Fruit fly (Drosophila melanogaster) whole organism, wandering third instar larva: ENCODE data around the gene CG33263.

ENCODE experiments used
- Abd-B ChIP-seq: fragments of >200 bp; optimal IDR thresholded peaks from 2 replicates; lab custom pipeline; 2017; ENCODE audit warnings: missing biosample characterization, missing genetic modification characterization
- CG32264 ChIP-seq: fragments of 200-800 bp; sonication (Bioruptor generic); optimal IDR thresholded peaks from 2 replicates; lab custom pipeline; 2016; ENCODE audit warnings: missing biosample characterization, missing genetic modification characterization
- CG9705 ChIP-seq: fragments of 200-800 bp; sonication (Bioruptor generic); optimal IDR thresholded peaks from 2 replicates; lab custom pipeline; 2018; ENCODE audit warnings: missing biosample characterization, mild to moderate bottlenecking, missing genetic modification characterization
- Dif ChIP-seq: fragments of 200-275, 200-300 bp; sonication (Bioruptor generic); optimal IDR thresholded peaks from 2 replicates; lab custom pipeline; 2018; ENCODE audit warnings: missing biosample characterization, missing genetic modification characterization; ENCODE audit not compliant: partially characterized antibody
- Hnf4 ChIP-seq: fragments of 200-800 bp; sonication (Bioruptor generic); optimal IDR thresholded peaks from 2 replicates; lab custom pipeline; 2016; ENCODE audit warnings: missing biosample characterization, mild to moderate bottlenecking, missing genetic modification characterization
- Myc ChIP-seq: fragments of >200 bp; optimal IDR thresholded peaks from 2 replicates; lab custom pipeline; 2017
- OdsH ChIP-seq: fragments of 200-800 bp; sonication (Bioruptor generic); optimal IDR thresholded peaks from 2 replicates; lab custom pipeline; 2016; ENCODE audit warnings: missing biosample characterization, mild to moderate bottlenecking, missing genetic modification characterization
- dsf ChIP-seq: sonication (Bioruptor generic); optimal IDR thresholded peaks from 2 replicates; lab custom pipeline; 2016; ENCODE audit warnings: missing biosample characterization, missing genetic modification characterization, borderline replicate concordance
- ey ChIP-seq: fragments of 200-800 bp; sonication (Bioruptor generic); optimal IDR thresholded peaks from 2 replicates; lab custom pipeline; 2016; ENCODE audit warnings: missing biosample characterization, missing genetic modification characterization
- fru ChIP-seq: fragments of 200-800 bp; sonication (Bioruptor generic); optimal IDR thresholded peaks from 3 replicates; lab custom pipeline; 2016; ENCODE audit warnings: missing biosample characterization, mild to moderate bottlenecking, missing genetic modification characterization
- pan ChIP-seq: fragments of >200 bp; optimal IDR thresholded peaks from 2 replicates; lab custom pipeline; 2017
- psq ChIP-seq: fragments of 200-800 bp; sonication (Bioruptor generic); optimal IDR thresholded peaks from 3 replicates; lab custom pipeline; 2017; ENCODE audit warnings: missing biosample characterization, mild to moderate bottlenecking, missing genetic modification characterization, moderate library complexity
- tai ChIP-seq: sonication (Bioruptor generic); optimal IDR thresholded peaks from 2 replicates; lab custom pipeline; 2016; ENCODE audit warnings: missing biosample characterization, missing genetic modification characterization
- usp ChIP-seq: fragments of >200 bp; optimal IDR thresholded peaks from 2 replicates; lab custom pipeline; 2017; ENCODE audit warnings: missing biosample characterization, missing genetic modification characterization

DNA sequence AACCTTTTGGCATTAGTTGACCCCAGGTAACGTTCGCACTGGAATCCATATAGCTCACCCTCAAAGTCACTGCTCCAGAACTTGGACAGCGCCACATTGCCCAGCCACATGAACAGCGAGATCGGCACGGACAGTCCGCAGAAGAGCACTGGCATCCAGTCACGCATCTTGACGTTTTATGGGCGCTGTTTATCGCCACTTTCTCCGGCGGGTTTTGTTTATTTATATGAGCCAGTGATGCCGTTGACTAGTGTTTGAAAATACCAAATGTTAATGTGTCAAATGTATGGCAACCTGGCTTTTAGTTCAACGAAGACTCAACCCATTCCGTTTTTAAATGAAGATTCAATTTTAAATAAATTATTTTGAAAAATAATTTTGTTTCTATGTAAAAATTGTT lies 36.4 kb downstream of the CG33263 start, which contains the start of gene CG10171:
- TF ChIP-seq psq (GFP tag; lab: Kevin White, UChicago): no peak
- no peak for TF ChIP-seq CG9705
- no peak for TF ChIP-seq ey (GFP tag; lab: Kevin White, UChicago)
- TF ChIP-seq pan (lab: Kevin White, UChicago): no peak
- no peak for TF ChIP-seq fru (GFP tag; lab: Kevin White, UChicago)
- peak; percentile 20 for TF ChIP-seq Myc (lab: Kevin White, UChicago)
- no peak for TF ChIP-seq CG32264 (GFP tag; lab: Kevin White, UChicago)
- no peak for TF ChIP-seq usp
- no peak for TF ChIP-seq dsf
- no peak for TF ChIP-seq Abd-B
- no peak for TF ChIP-seq Hnf4 (GFP tag; lab: Kevin White, UChicago)
- TF ChIP-seq tai (GFP tag; lab: Kevin White, UChicago): no peak
- TF ChIP-seq OdsH (GFP tag; lab: Kevin White, UChicago): no peak
- TF ChIP-seq Dif: no peak
